Worm (Caenorhabditis elegans): ENCODE measurements around the gene F59A6.11.

Gene F59A6.11

ce11 chrII:4993530-4994192, 4.9 kb downstream of the F59A6.11 start, which contains the start of the genes eif-1 and vps-24 (continued):
- TF ChIP-seq elt-3 (tag; optimal IDR thresholded peaks at IDR 0.05) (no peak), mab-9 (GFP tag; IDR thresholded peaks at IDR 0.05) (no peak), hlh-4 (tag; optimal IDR thresholded peaks at IDR 0.05) (no peak), ztf-4 (tag; optimal IDR thresholded peaks at IDR 0.05) (no peak), ceh-8 (GFP tag; optimal IDR thresholded peaks at IDR 0.05) (no peak), lin-35 (GFP tag; optimal IDR thresholded peaks at IDR 0.05) (peak; percentile 62 to 65), nhr-237 (tag; optimal IDR thresholded peaks at IDR 0.05) (no peak), lin-14 (GFP tag; optimal IDR thresholded peaks at IDR 0.05) (peak; percentile 49), irx-1 (tag; optimal IDR thresholded peaks at IDR 0.05) (peak; percentile 30), ama-1 (optimal IDR thresholded peaks at IDR 0.05) (no peak), ceh-88 (GFP tag; IDR thresholded peaks at IDR 0.05) (no peak), mep-1 (tag; optimal IDR thresholded peaks at IDR 0.05) (peak; percentile 34), lin-15B (tag; optimal IDR thresholded peaks at IDR 0.05) (peak; percentile 56), sptf-1 (tag; optimal IDR thresholded peaks at IDR 0.05) (no peak), isw-1 (GFP tag; IDR thresholded peaks at IDR 0.05) (peak; percentile 39; the same call in 1 of the 2 replicates), C34B4.2 (tag; optimal IDR thresholded peaks at IDR 0.05) (no peak), swsn-7 (tag; optimal IDR thresholded peaks at IDR 0.05) (peak; percentile 12), rnt-1 (tag; optimal IDR thresholded peaks at IDR 0.05) (peak; percentile 65), pqm-1 (tag; optimal IDR thresholded peaks at IDR 0.05) (no peak), sox-4 (tag; optimal IDR thresholded peaks at IDR 0.05) (no peak), nhr-11 (tag; optimal IDR thresholded peaks at IDR 0.05) (no peak), efl-1 (optimal IDR thresholded peaks at IDR 0.05) (peak; percentile 57 to 64), efl-1 (GFP tag; optimal IDR thresholded peaks at IDR 0.05 in 1 of 2) (peak; percentile 72 to 95), vab-15 (tag; optimal IDR thresholded peaks at IDR 0.05) (no peak), dpl-1 (GFP tag; optimal IDR thresholded peaks at IDR 0.05) (peak; percentile 55 to 77 (median 59)), nhr-19 (GFP tag; conservative IDR thresholded peaks at IDR 0.05) (no peak), ceh-90 (tag; optimal IDR thresholded peaks at IDR 0.05) (peak; percentile 62), pax-3 (tag; optimal IDR thresholded peaks at IDR 0.05) (no peak), unc-62 (GFP tag; optimal IDR thresholded peaks at IDR 0.05) (no peak), ztf-11 (tag; optimal IDR thresholded peaks at IDR 0.05) (no peak), ceh-82 (tag; optimal IDR thresholded peaks at IDR 0.05) (peak in 1 of 3 experiments; percentile 65), dsc-1 (tag; optimal IDR thresholded peaks at IDR 0.05) (peak; percentile 30), xbp-1 (tag; optimal IDR thresholded peaks at IDR 0.05) (peak; percentile 29), skn-1 (tag; optimal IDR thresholded peaks at IDR 0.05) (peak; percentile 2), nhr-77 (tag; optimal IDR thresholded peaks at IDR 0.05) (no peak), efl-3 (GFP tag; optimal IDR thresholded peaks at IDR 0.05) (no peak), ces-1 (GFP tag; optimal IDR thresholded peaks at IDR 0.05) (no peak), aly-2 (tag; optimal IDR thresholded peaks at IDR 0.05) (no peak)

- TF ChIP-seq pag-3 (tag; optimal IDR thresholded peaks at IDR 0.05; ENCODE audit: borderline replicate concordance, insufficient read depth) (no peak), efl-1 (optimal IDR thresholded peaks at IDR 0.05) (no peak), efl-1 (GFP tag; optimal IDR thresholded peaks at IDR 0.05 in 1 of 2) (no peak), lir-3 (tag; optimal IDR thresholded peaks at IDR 0.05; ENCODE audit: poor library complexity) (no peak), fkh-4 (tag; optimal IDR thresholded peaks at IDR 0.05; ENCODE audit: borderline replicate concordance) (no peak), lin-15B (tag; optimal IDR thresholded peaks at IDR 0.05) (no peak), mdl-1 (tag; optimal IDR thresholded peaks at IDR 0.05) (no peak), irx-1 (tag; optimal IDR thresholded peaks at IDR 0.05) (no peak), nhr-237 (tag; optimal IDR thresholded peaks at IDR 0.05) (no peak), swsn-7 (tag; optimal IDR thresholded peaks at IDR 0.05) (no peak), mep-1 (tag; optimal IDR thresholded peaks at IDR 0.05) (no peak), lin-14 (GFP tag; optimal IDR thresholded peaks at IDR 0.05) (no peak), nhr-11 (tag; optimal IDR thresholded peaks at IDR 0.05) (no peak), mab-9 (GFP tag; IDR thresholded peaks at IDR 0.05) (no peak), egl-13 (tag; optimal IDR thresholded peaks at IDR 0.05) (no peak), ceh-88 (GFP tag; IDR thresholded peaks at IDR 0.05) (no peak), elt-2 (tag; optimal IDR thresholded peaks at IDR 0.05) (no peak), unc-130 (tag; optimal IDR thresholded peaks at IDR 0.05) (no peak), nhr-77 (tag; optimal IDR thresholded peaks at IDR 0.05) (no peak)
Measured at ce11 chrII:4992977-4993376, 5.6 kb downstream of the F59A6.11 start, which contains the start of gene pigb-1. pigb-1 (minus strand) TSS chrII:4993077.
